Worm (Caenorhabditis elegans) whole organism, midembryonic: ENCODE measurements around the gene mab-7.

Source experiments
- T22C8.4 ChIP-seq: fragments of 200-800 bp; sonication (Bioruptor generic); IDR thresholded peaks from 2 replicates; pipeline ENCODE4 v1.3.6; 2022; ENCODE audit warnings: missing genetic modification characterization, missing compliant biosample characterization
- med-1 ChIP-seq: sonication (generic microtip); optimal IDR thresholded peaks from 2 replicates; lab custom pipeline; 2017; ENCODE audit warnings: missing genetic modification characterization, mild to moderate bottlenecking, missing compliant biosample characterization, antibody characterized with exemption, missing genetic modification reagents; ENCODE audit not compliant: insufficient read depth
- ref-1 ChIP-seq: fragments of 200-800 bp; sonication (Bioruptor generic); conservative IDR thresholded peaks from 2 replicates; pipeline ENCODE4 v1.3.6; 2022; ENCODE audit warnings: missing genetic modification reagents, missing genetic modification characterization, missing compliant biosample characterization
- ztf-23 ChIP-seq: fragments of 200-800 bp; sonication (Bioruptor generic); IDR thresholded peaks from 2 replicates; pipeline ENCODE4 v1.3.6; 2022; ENCODE audit warnings: missing genetic modification reagents, missing genetic modification characterization, missing compliant biosample characterization

DNA sequence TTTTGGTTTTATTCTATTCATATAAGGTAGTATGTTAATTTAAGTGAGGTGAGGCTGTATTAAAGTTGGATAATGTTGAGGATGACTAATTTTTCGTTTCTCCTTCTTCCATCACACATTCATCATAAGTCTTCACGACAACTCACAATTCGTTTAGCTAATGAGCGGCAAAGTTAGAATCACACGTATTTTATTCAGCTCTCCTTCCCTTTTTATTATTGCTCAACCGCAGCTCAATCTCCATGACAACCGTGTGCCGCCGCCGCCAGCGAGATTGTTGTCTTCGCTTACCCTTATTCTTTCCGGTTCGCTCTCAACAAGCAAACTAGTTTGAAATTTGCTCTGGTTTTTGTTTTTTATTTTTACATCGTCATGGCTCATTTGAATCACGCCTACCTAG lies 17.5 kb downstream of the mab-7 start, which contains the start of gene ZC13.2:
- TF ChIP-seq ref-1 (GFP tag; lab: Robert Waterston, UW) (no peak), med-1 (no peak), T22C8.4 (GFP tag; lab: Robert Waterston, UW) (no peak), ztf-23 (no peak)
